Fruit fly (Drosophila melanogaster) whole organism, embryonic: ENCODE results near the gene glob1.

Source experiments
- Awh ChIP-seq: fragments of 200-800 bp; sonication (Bioruptor generic); IDR thresholded peaks from 2 replicates; pipeline ENCODE4, ENCODE4 v1.3.6; 2022; ENCODE audit warnings: missing biosample characterization, missing genetic modification characterization
- C15 ChIP-seq: fragments of 200-800 bp; sonication (Bioruptor generic); IDR thresholded peaks from 3 replicates; pipeline ENCODE4 v1.3.6; 2022; ENCODE audit warnings: missing biosample characterization, missing genetic modification characterization
- CG10431 ChIP-seq: fragments of 200-800 bp; sonication (Bioruptor generic); optimal IDR thresholded peaks from 3 replicates; lab custom pipeline; 2018; ENCODE audit warnings: missing biosample characterization, mild to moderate bottlenecking, missing genetic modification characterization
- CG12942 ChIP-seq: fragments of 200-800 bp; sonication (Bioruptor generic); optimal IDR thresholded peaks from 3 replicates; lab custom pipeline; 2016; ENCODE audit warnings: missing biosample characterization, missing genetic modification characterization
- CG13287 ChIP-seq: fragments of 200-800 bp; sonication (Bioruptor generic); IDR thresholded peaks from 2 replicates; pipeline ENCODE4 v1.3.6; 2022; ENCODE audit warnings: missing biosample characterization, missing genetic modification characterization; ENCODE audit not compliant: partially characterized antibody
- CG14441 ChIP-seq: fragments of 200-800 bp; sonication (Bioruptor generic); IDR thresholded peaks from 2 replicates; pipeline ENCODE4 v1.3.6; 2022; ENCODE audit warnings: missing biosample characterization, missing genetic modification characterization
- CG14965 ChIP-seq: fragments of 200-800 bp; sonication (Bioruptor generic); optimal IDR thresholded peaks from 2 replicates; lab custom pipeline; 2016; ENCODE audit warnings: missing biosample characterization, missing genetic modification characterization, borderline replicate concordance
- CG1792 ChIP-seq: fragments of 200-800 bp; sonication (Bioruptor generic); optimal IDR thresholded peaks from 2 replicates; lab custom pipeline; 2016; ENCODE audit warnings: missing biosample characterization, missing genetic modification characterization
- CG2116 ChIP-seq: fragments of 200-800 bp; sonication (Bioruptor generic); optimal IDR thresholded peaks from 3 replicates; lab custom pipeline; 2018; ENCODE audit warnings: missing biosample characterization, mild to moderate bottlenecking, missing genetic modification characterization
- CG30431 ChIP-seq: fragments of 200-800 bp; sonication (Bioruptor generic); optimal IDR thresholded peaks from 2 replicates; lab custom pipeline; 2017; ENCODE audit warnings: missing biosample characterization, missing genetic modification characterization
- CG31365 ChIP-seq: fragments of 200-800 bp; sonication (Bioruptor generic); optimal IDR thresholded peaks from 2 replicates; lab custom pipeline; 2018; ENCODE audit warnings: missing biosample characterization, mild to moderate bottlenecking, missing genetic modification characterization
- CG31388 ChIP-seq: fragments of 200-800 bp; sonication (Bioruptor generic); optimal IDR thresholded peaks from 2 replicates; lab custom pipeline; 2016; ENCODE audit warnings: missing biosample characterization, missing genetic modification characterization
- CG3163 ChIP-seq: fragments of 200-800 bp; sonication (Bioruptor generic); optimal IDR thresholded peaks from 3 replicates; lab custom pipeline; 2016; ENCODE audit warnings: missing biosample characterization, missing genetic modification characterization
- CG4328 ChIP-seq: fragments of 200-800 bp; sonication (Bioruptor generic); optimal IDR thresholded peaks from 3 replicates; lab custom pipeline; 2017; ENCODE audit warnings: missing biosample characterization, missing genetic modification reagents, missing genetic modification characterization
- CG4617 ChIP-seq: fragments of 200-800 bp; sonication (Bioruptor generic); optimal IDR thresholded peaks from 3 replicates; lab custom pipeline; 2016; ENCODE audit warnings: missing biosample characterization, missing genetic modification characterization, borderline replicate concordance
- CG4707 ChIP-seq: fragments of 200-800 bp; sonication (Bioruptor generic); optimal IDR thresholded peaks from 2 replicates; lab custom pipeline; 2018; ENCODE audit warnings: missing biosample characterization, mild to moderate bottlenecking, missing genetic modification characterization, moderate library complexity
- CG6683 ChIP-seq: fragments of 200-800 bp; sonication (Bioruptor generic); optimal IDR thresholded peaks from 2 replicates; lab custom pipeline; 2017; ENCODE audit warnings: missing biosample characterization, mild to moderate bottlenecking, missing genetic modification characterization, missing genetic modification reagents
- CG6689 ChIP-seq: fragments of 200-800 bp; sonication (Bioruptor generic); IDR thresholded peaks from 2 replicates; pipeline ENCODE4 v1.3.6; 2022; ENCODE audit warnings: missing biosample characterization, missing genetic modification characterization
- CG8944 ChIP-seq: fragments of 200-800 bp; sonication (Bioruptor generic); optimal IDR thresholded peaks from 3 replicates; lab custom pipeline; 2016; ENCODE audit warnings: missing biosample characterization, missing genetic modification characterization
- CG9932 ChIP-seq: fragments of 200-800 bp; sonication (Bioruptor generic); IDR thresholded peaks from 2 replicates; pipeline ENCODE4 v1.3.6; 2022; ENCODE audit warnings: missing biosample characterization, missing genetic modification characterization
- Chrac-16 ChIP-seq: fragments of 200-800 bp; sonication (Bioruptor generic); optimal IDR thresholded peaks from 3 replicates; lab custom pipeline; 2016; ENCODE audit warnings: missing biosample characterization, missing genetic modification characterization
- Dip2 ChIP-seq: fragments of 200-800 bp; sonication (Bioruptor generic); IDR thresholded peaks from 2 replicates; pipeline ENCODE4 v1.3.6; 2022; ENCODE audit warnings: missing biosample characterization, missing genetic modification characterization
- ERR ChIP-seq: fragments of 200-800 bp; sonication (Bioruptor generic); optimal IDR thresholded peaks from 2 replicates; lab custom pipeline; 2016; ENCODE audit warnings: missing biosample characterization, missing genetic modification characterization
- Ets97D ChIP-seq: fragments of 200-800 bp; sonication (Bioruptor generic); optimal IDR thresholded peaks from 3 replicates; lab custom pipeline; 2016; ENCODE audit warnings: missing biosample characterization, missing genetic modification characterization
- H15 ChIP-seq: fragments of 200-800 bp; sonication (Bioruptor generic); IDR thresholded peaks from 3 replicates; pipeline ENCODE4 v1.3.6; 2022; ENCODE audit warnings: missing biosample characterization, missing genetic modification characterization
- HLH3B ChIP-seq: fragments of 200-800 bp; sonication (Bioruptor generic); IDR thresholded peaks from 2 replicates; pipeline ENCODE4 v1.3.6; 2022; ENCODE audit warnings: missing biosample characterization, missing genetic modification characterization
- Hey ChIP-seq: fragments of 200-800 bp; sonication (Bioruptor generic); optimal IDR thresholded peaks from 3 replicates; lab custom pipeline; 2018; ENCODE audit warnings: missing biosample characterization, mild to moderate bottlenecking, missing genetic modification characterization
- Hr39 ChIP-seq: fragments of >200 bp; optimal IDR thresholded peaks from 2 replicates; lab custom pipeline; 2017
- Lhr ChIP-seq: fragments of 200-800 bp; sonication (Bioruptor generic); optimal IDR thresholded peaks from 3 replicates; lab custom pipeline; 2017; ENCODE audit warnings: mild to moderate bottlenecking, missing biosample characterization, missing genetic modification reagents, missing genetic modification characterization
- Max ChIP-seq: fragments of 200-800 bp; sonication (Bioruptor generic); optimal IDR thresholded peaks from 2 replicates; lab custom pipeline; 2016; ENCODE audit warnings: missing biosample characterization, mild to moderate bottlenecking, missing genetic modification characterization
- Meics ChIP-seq: fragments of 200-800 bp; sonication (Bioruptor generic); optimal IDR thresholded peaks from 2 replicates; lab custom pipeline; 2017; ENCODE audit warnings: missing biosample characterization, mild to moderate bottlenecking, missing genetic modification characterization
- Mes4 ChIP-seq: fragments of 200-800 bp; sonication (Bioruptor generic); optimal IDR thresholded peaks from 2 replicates; lab custom pipeline; 2016; ENCODE audit warnings: missing biosample characterization, missing genetic modification characterization
- Scr ChIP-seq: fragments of 200-800 bp; sonication (Bioruptor generic); IDR thresholded peaks from 2 replicates; pipeline ENCODE4 v1.3.6; 2022; ENCODE audit warnings: missing biosample characterization, missing genetic modification characterization; ENCODE audit not compliant: partially characterized antibody
- Sox102F ChIP-seq: fragments of 200-800 bp; sonication (Bioruptor generic); optimal IDR thresholded peaks from 2 replicates; lab custom pipeline; 2018; ENCODE audit warnings: missing biosample characterization, mild to moderate bottlenecking, missing genetic modification characterization, moderate library complexity
- Usf ChIP-seq: fragments of 200-800 bp; sonication (Bioruptor generic); optimal IDR thresholded peaks from 2 replicates; lab custom pipeline; 2017; ENCODE audit warnings: missing genotype, missing biosample characterization, missing genetic modification characterization
- Xrp1 ChIP-seq: fragments of 200-800 bp; sonication (Bioruptor generic); IDR thresholded peaks from 2 replicates; pipeline ENCODE4 v1.3.6; 2022; ENCODE audit warnings: missing biosample characterization, missing genetic modification characterization
- ato ChIP-seq: fragments of 200-800 bp; sonication (Bioruptor generic); IDR thresholded peaks from 2 replicates; pipeline ENCODE4 v1.3.6; 2022; ENCODE audit warnings: missing biosample characterization, missing genetic modification characterization; ENCODE audit not compliant: partially characterized antibody
- fru ChIP-seq: fragments of >200 bp; optimal IDR thresholded peaks from 2 replicates; lab custom pipeline; 2017
- gfzf ChIP-seq: fragments of 200-800 bp; sonication (Bioruptor generic); optimal IDR thresholded peaks from 2 replicates; lab custom pipeline; 2016; ENCODE audit warnings: missing biosample characterization, mild to moderate bottlenecking, missing genetic modification characterization, moderate library complexity
- gsb ChIP-seq: fragments of 200-800 bp; sonication (Bioruptor generic); IDR thresholded peaks from 2 replicates; pipeline ENCODE4 v1.3.6; 2022; ENCODE audit warnings: missing biosample characterization, missing genetic modification characterization
- lola ChIP-seq, 3 experiments: fragments of >200 bp in 2 of 3; fragments of 200-800 bp in 1 of 3; sonication (Bioruptor generic) in 1 of 3; optimal IDR thresholded peaks; 2 replicates each; lab custom pipeline; 2017 to 2019; ENCODE audit warnings: missing biosample characterization in 3 of 3, missing genetic modification characterization in 3 of 3, mild to moderate bottlenecking in 1 of 3, moderate library complexity in 1 of 3
- nerfin-1 ChIP-seq: fragments of 200-800 bp; sonication (Bioruptor generic); optimal IDR thresholded peaks from 3 replicates; lab custom pipeline; 2019; ENCODE audit warnings: missing biosample characterization, mild to moderate bottlenecking, missing genetic modification characterization, moderate library complexity
- nerfin-2 ChIP-seq: fragments of 200-800 bp; sonication (Bioruptor generic); IDR thresholded peaks from 2 replicates; pipeline ENCODE4 v1.3.6; 2022; ENCODE audit warnings: missing biosample characterization, missing genetic modification characterization; ENCODE audit not compliant: partially characterized antibody
- nom ChIP-seq: fragments of 200-800 bp; sonication (Bioruptor generic); optimal IDR thresholded peaks from 2 replicates; lab custom pipeline; 2017; ENCODE audit warnings: missing biosample characterization, missing genetic modification characterization, mild to moderate bottlenecking, moderate library complexity, missing genetic modification reagents
- oc ChIP-seq: fragments of 200-800 bp; sonication (Bioruptor generic); optimal IDR thresholded peaks from 2 replicates; lab custom pipeline; 2018; ENCODE audit warnings: missing biosample characterization, mild to moderate bottlenecking, missing genetic modification characterization, moderate library complexity
- row ChIP-seq: fragments of 200-800 bp; sonication (Bioruptor generic); IDR thresholded peaks from 3 replicates; pipeline ENCODE4 v1.3.6; 2022; ENCODE audit warnings: missing biosample characterization, missing genetic modification characterization
- slbo ChIP-seq: fragments of 200-800 bp; sonication (Bioruptor generic); IDR thresholded peaks from 2 replicates; pipeline ENCODE4 v1.3.6; 2022; ENCODE audit warnings: missing biosample characterization, missing genetic modification characterization
- sna ChIP-seq: fragments of 200-800 bp; sonication (Bioruptor generic); IDR thresholded peaks from 2 replicates; pipeline ENCODE4 v1.3.6; 2022; ENCODE audit warnings: missing biosample characterization, missing genetic modification characterization; ENCODE audit not compliant: partially characterized antibody
- zen2 ChIP-seq: fragments of 200-800 bp; sonication (Bioruptor generic); IDR thresholded peaks from 3 replicates; pipeline ENCODE4 v1.3.6; 2022; ENCODE audit warnings: missing biosample characterization, missing genetic modification characterization; ENCODE audit not compliant: partially characterized antibody

Gene glob1

DNA sequence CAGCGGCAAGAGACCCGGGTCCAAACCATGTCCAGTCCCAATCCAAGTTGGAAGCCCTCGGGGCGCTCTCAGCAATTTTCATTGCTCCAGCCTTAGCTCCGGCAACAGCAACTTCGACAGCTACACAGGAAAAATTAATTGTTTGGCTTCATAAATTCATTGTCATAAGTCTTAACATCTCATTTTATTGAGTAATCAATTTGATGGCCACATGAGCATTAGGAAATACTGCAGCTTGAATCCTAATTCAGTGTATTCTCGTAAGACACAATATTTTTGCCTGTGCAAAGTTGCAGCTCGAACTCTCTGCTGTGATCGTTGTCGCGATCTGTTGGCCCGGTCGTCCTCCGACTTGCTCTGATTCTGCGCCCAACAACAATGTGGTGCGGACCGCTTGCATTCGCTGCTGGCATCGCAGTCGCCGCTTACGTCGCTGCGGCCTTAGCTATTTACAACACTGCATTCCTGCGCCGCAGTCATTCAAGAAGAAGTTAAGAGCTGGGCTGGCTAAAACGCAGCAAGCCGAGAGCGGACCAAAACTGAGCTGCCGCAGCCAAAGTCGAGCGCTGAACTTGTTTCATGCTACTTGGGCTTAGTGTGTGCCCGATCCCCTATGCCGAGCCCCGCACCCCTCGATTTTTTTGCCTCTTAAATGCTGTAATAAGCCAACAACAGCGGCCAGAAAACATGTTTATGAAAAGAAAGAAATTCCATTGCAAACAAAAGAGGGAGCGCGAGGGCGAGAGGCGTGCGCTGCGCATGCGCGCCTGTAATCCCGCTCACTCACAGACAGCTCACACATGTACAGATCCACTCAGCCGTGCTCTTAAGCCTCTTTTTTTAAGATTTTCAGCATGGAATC lies 15.2 kb upstream of the glob1 start (continued):
- TF ChIP-seq oc (tag; lab: Kevin White, UChicago) (peak; percentile 96), CG6683 (GFP tag; lab: Kevin White, UChicago) (no peak), nerfin-2 (GFP tag; lab: Robert Waterston, UW) (no peak), gsb (no peak), CG31365 (no peak), Dip2 (no peak), CG8944 (no peak), CG4707 (GFP tag; lab: Kevin White, UChicago) (no peak), Mes4 (GFP tag; lab: Kevin White, UChicago) (no peak), Hey (no peak), ERR (GFP tag; lab: Kevin White, UChicago) (no peak), Chrac-16 (GFP tag; lab: Kevin White, UChicago) (peak; percentile 6), CG1792 (GFP tag; lab: Kevin White, UChicago) (no peak), CG12942 (GFP tag; lab: Kevin White, UChicago) (no peak), Sox102F (GFP tag; lab: Kevin White, UChicago) (no peak), CG14441 (GFP tag; lab: Robert Waterston, UW) (no peak), row (GFP tag; lab: Robert Waterston, UW) (peak; percentile 28; the same call in 1 of the 3 replicates), Max (no peak), slbo (GFP tag; lab: Robert Waterston, UW) (no peak), CG3163 (GFP tag; lab: Kevin White, UChicago) (peak; percentile 93), HLH3B (GFP tag; lab: Robert Waterston, UW) (no peak), CG31388 (GFP tag; lab: Kevin White, UChicago) (no peak), Awh (GFP tag; lab: Robert Waterston, UW) (no peak), CG4328 (GFP tag; lab: Kevin White, UChicago) (no peak), CG10431 (GFP tag; lab: Kevin White, UChicago) (no peak), Hr39 (no peak), nerfin-1 (tag; lab: Kevin White, UChicago) (no peak), lola (GFP tag; optimal IDR thresholded peaks at IDR 0.05; lab: Kevin White, UChicago) (no peak), Meics (GFP tag; lab: Kevin White, UChicago) (no peak), CG2116 (GFP tag; lab: Kevin White, UChicago) (no peak), H15 (GFP tag; lab: Robert Waterston, UW) (no peak), nom (GFP tag; lab: Kevin White, UChicago) (peak; percentile 55), CG13287 (GFP tag; lab: Robert Waterston, UW) (no peak), Usf (no peak), ato (no peak), Scr (GFP tag; lab: Robert Waterston, UW) (no peak), CG4617 (GFP tag; lab: Kevin White, UChicago) (no peak), CG14965 (GFP tag; lab: Kevin White, UChicago) (no peak), CG6689 (0 out of 2 replicates have a peak, but pooled peaks have one; percentile 17), fru (lab: Kevin White, UChicago) (no peak), CG30431 (GFP tag; lab: Kevin White, UChicago) (peak; percentile 33), Ets97D (GFP tag; lab: Kevin White, UChicago) (no peak), sna (GFP tag; lab: Robert Waterston, UW) (no peak), zen2 (no peak), gfzf (no peak), Lhr (GFP tag; lab: Kevin White, UChicago) (no peak), C15 (no peak), CG9932 (GFP tag; lab: Robert Waterston, UW) (0 out of 2 replicates have a peak, but pooled peaks have one; percentile 4), Xrp1 (GFP tag; lab: Robert Waterston, UW) (no peak; the same call in 1 of the 2 replicates)
